Worm (Caenorhabditis elegans) whole organism, early embryonic: Measurements from ENCODE around the gene C02F5.10.

Experiments
- B0310.2 ChIP-seq: sonication (generic microtip); optimal IDR thresholded peaks from 2 replicates; lab custom pipeline; 2016; ENCODE audit warnings: mild to moderate bottlenecking, missing genetic modification characterization, missing compliant biosample characterization
- F13C5.2 ChIP-seq: sonication (generic microtip); optimal IDR thresholded peaks from 2 replicates; lab custom pipeline; 2017; ENCODE audit warnings: mild to moderate bottlenecking, missing genetic modification characterization, inconsistent platforms, missing compliant biosample characterization
- aly-1 ChIP-seq: sonication (generic microtip); optimal IDR thresholded peaks from 2 replicates; lab custom pipeline; 2016; ENCODE audit warnings: missing genetic modification characterization, missing compliant biosample characterization
- ama-1 ChIP-seq: fragments of 150-350 bp; optimal IDR thresholded peaks from 2 replicates; lab custom pipeline; 2014
- ceh-36 ChIP-seq: sonication (generic microtip); optimal IDR thresholded peaks from 2 replicates; lab custom pipeline; 2016; ENCODE audit warnings: missing genetic modification characterization, inconsistent platforms, missing compliant biosample characterization
- ets-7 ChIP-seq: sonication (generic microtip); optimal IDR thresholded peaks from 2 replicates; lab custom pipeline; 2016; ENCODE audit warnings: missing genotype, missing genetic modification characterization, missing compliant biosample characterization
- flt-1 ChIP-seq: fragments of 200-800 bp; sonication (Bioruptor generic); IDR thresholded peaks from 2 replicates; pipeline ENCODE4 v1.3.6; 2022; ENCODE audit warnings: missing genetic modification characterization, missing compliant biosample characterization
- hmbx-1 ChIP-seq: sonication (generic microtip); optimal IDR thresholded peaks from 2 replicates; lab custom pipeline; 2016; ENCODE audit warnings: mild to moderate bottlenecking, missing genetic modification characterization, missing compliant biosample characterization
- hmg-4 ChIP-seq: fragments of 200-800 bp; sonication (Bioruptor generic); optimal IDR thresholded peaks from 2 replicates; lab custom pipeline; 2018; ENCODE audit warnings: mild to moderate bottlenecking, missing genetic modification characterization, missing compliant biosample characterization
- hnd-1 ChIP-seq: sonication (generic microtip); optimal IDR thresholded peaks from 2 replicates; lab custom pipeline; 2016; ENCODE audit warnings: missing genetic modification characterization, missing compliant biosample characterization
- scrt-1 ChIP-seq: fragments of 200-800 bp; sonication (Bioruptor generic); IDR thresholded peaks from 2 replicates; pipeline ENCODE4 v1.3.6; 2022; ENCODE audit warnings: missing genetic modification characterization, missing compliant biosample characterization
- tbx-11 ChIP-seq: fragments of 200-800 bp; sonication (Bioruptor generic); IDR thresholded peaks from 2 replicates; pipeline ENCODE4 v1.3.6; 2022; ENCODE audit warnings: missing genetic modification characterization, missing compliant biosample characterization
- tbx-37 ChIP-seq: fragments of 200-800 bp; sonication (Bioruptor generic); conservative IDR thresholded peaks from 2 replicates; pipeline ENCODE4 v1.3.6; 2022; ENCODE audit warnings: missing genetic modification reagents, missing genetic modification characterization, missing compliant biosample characterization
- tra-4 ChIP-seq: sonication (generic microtip); optimal IDR thresholded peaks from 2 replicates; lab custom pipeline; 2017; ENCODE audit warnings: missing genetic modification characterization, missing compliant biosample characterization

DNA sequence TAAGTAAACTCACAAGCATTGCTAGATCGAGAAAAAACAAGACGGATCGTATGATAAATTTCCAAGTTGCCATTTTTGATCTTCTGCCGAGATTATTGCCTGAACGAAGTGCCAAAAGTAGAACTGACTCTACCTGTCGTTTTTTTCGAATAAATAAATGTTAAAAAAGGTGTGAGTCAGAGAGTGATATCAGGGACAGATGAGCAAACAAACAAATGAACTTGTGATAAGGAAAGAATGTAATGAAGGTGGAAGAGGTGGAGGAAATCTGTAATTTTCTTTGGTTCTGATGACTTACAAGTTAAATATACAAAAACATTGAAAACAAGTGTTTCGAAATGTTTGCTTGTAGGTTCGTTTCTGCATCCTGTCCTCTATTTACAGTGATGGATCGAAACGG is 10.0 kb downstream of the C02F5.10 start, which contains the start of gene tsp-1:
- TF ChIP-seq hmg-4 = no peak
- TF ChIP-seq F13C5.2 (tag; lab: Kevin White, UChicago) = no peak
- no peak for TF ChIP-seq ama-1 (lab: Kevin White, UChicago)
- TF ChIP-seq scrt-1 (GFP tag; lab: Robert Waterston, UW) = no peak
- no peak for TF ChIP-seq hnd-1
- no peak for TF ChIP-seq tbx-11 (GFP tag; lab: Robert Waterston, UW)
- TF ChIP-seq tra-4 (tag; lab: Kevin White, UChicago) = no peak
- TF ChIP-seq hmbx-1 (tag; lab: Kevin White, UChicago) = no peak
- no peak for TF ChIP-seq ets-7 (tag; lab: Kevin White, UChicago)
- TF ChIP-seq ceh-36 = no peak
- TF ChIP-seq aly-1 (tag; lab: Kevin White, UChicago) = no peak
- TF ChIP-seq tbx-37 (GFP tag; lab: Robert Waterston, UW) = no peak
- TF ChIP-seq B0310.2 (tag; lab: Kevin White, UChicago) = no peak
- no peak for TF ChIP-seq flt-1
